Fruit fly (Drosophila melanogaster): Measurements from ENCODE around the gene prd1.

DNA sequence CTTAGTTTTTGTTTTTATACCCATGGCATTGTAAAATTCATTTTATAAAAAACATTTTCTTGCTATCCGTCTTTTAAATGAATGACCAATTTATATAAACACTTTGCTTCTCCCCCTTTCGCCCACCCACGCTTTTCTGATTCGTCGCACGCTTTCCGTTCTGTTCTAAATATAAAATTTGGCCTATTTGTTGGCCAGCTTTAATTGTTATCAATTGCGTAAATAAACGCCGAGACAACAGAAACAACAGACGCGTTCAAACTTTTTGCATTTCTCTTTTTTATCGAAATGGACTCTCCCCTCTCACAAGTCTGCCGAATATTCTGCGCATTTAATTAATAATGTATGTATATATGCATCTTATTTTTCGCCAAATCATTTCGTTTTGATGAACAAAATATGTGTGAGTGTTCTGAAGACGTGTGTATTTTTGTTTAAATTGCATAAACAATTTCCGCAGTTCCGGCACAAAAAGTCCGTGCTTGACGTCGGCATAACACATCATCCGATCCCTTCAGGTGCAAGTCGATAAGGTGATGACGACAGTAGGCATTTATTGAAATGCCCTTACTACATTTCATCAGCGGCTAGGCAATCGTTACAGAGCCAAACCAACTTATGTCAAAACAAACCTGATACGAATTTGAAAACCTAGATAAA lies 29.5 kb downstream of the prd1 start:
- no peak for TF ChIP-seq Crg-1 (GFP tag; optimal IDR thresholded peaks at IDR 0.05)
- TF ChIP-seq CG12768 (GFP tag; optimal IDR thresholded peaks at IDR 0.05), result peak; percentile 69
- no peak for TF ChIP-seq CG11617 (GFP tag; optimal IDR thresholded peaks at IDR 0.05)
- peak in 1 of 2 experiments; percentile 28 for TF ChIP-seq cnc (optimal IDR thresholded peaks at IDR 0.05)
- TF ChIP-seq toe (GFP tag; optimal IDR thresholded peaks at IDR 0.05), result no peak
- TF ChIP-seq kay (GFP tag; ENCODE audit: borderline replicate concordance), result peak; percentile 68
- no peak for TF ChIP-seq Clk (GFP tag; optimal IDR thresholded peaks at IDR 0.05)
- peak; percentile 2 for TF ChIP-seq Mnt (GFP tag; optimal IDR thresholded peaks at IDR 0.05)
- no peak for TF ChIP-seq pad (GFP tag; optimal IDR thresholded peaks at IDR 0.05)
- TF ChIP-seq CG1620 (GFP tag; optimal IDR thresholded peaks at IDR 0.05), result no peak
- no peak for TF ChIP-seq CG33017 (tag; optimal IDR thresholded peaks at IDR 0.05)
- no peak for TF ChIP-seq CG14711 (tag; optimal IDR thresholded peaks at IDR 0.05)
- no peak for TF ChIP-seq ovo (GFP tag; optimal IDR thresholded peaks at IDR 0.05)
- TF ChIP-seq CG7045 (GFP tag; optimal IDR thresholded peaks at IDR 0.05), result no peak
